Worm (Caenorhabditis elegans): Measurements from ENCODE around the gene cest-1.2.

cest-1.2 gene

DNA sequence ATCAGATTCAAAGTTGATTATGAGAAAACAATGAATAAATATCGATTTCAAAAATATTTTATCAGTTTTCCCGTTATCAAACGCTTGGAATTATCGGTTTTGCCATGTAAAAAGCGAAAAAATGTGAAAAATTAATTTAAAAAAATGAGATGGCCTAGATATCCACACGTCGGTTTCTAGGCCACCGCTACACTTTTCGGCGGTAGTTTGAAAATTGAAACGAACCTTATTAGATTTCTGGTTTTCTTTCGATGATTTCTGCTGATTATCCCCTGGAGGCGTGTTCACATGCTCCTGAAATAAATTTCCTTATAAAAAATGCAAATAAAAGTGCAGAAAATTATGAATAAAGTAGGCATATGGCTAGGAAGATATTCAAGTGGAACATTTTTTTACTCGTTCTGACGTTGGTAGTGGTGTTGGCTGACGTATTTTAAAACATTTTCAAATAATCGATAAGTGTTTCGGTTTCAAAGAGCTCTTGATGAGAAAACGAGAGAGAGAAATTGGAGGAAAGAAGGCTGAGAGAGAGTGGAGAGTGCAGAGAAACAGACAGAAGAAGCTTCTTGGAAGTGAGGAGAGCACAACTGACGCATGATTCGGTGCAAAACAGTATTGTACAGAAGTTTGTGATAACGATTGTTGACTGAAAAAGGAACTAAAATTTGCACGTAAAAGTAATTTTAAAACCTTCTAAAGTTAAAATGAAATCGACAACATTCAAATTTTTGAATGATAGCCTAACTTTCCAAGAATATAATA is 27.5 kb downstream of the cest-1.2 start (continued):
- TF ChIP-seq dmd-6 (GFP tag; IDR thresholded peaks at IDR 0.05) = peak; percentile 43
- peak; percentile 5 for TF ChIP-seq hlh-11 (tag; optimal IDR thresholded peaks at IDR 0.05)
- peak; percentile 29 for TF ChIP-seq nhr-28 (tag; optimal IDR thresholded peaks at IDR 0.05)
- TF ChIP-seq nhr-48 (tag; optimal IDR thresholded peaks at IDR 0.05) = no peak
- TF ChIP-seq zfp-2 (tag; optimal IDR thresholded peaks at IDR 0.05) = no peak

- TF ChIP-seq lir-3 (tag; optimal IDR thresholded peaks at IDR 0.05) (no peak), unc-62 (GFP tag; optimal IDR thresholded peaks at IDR 0.05 in 1 of 2) (peak in 1 of 2 experiments; percentile 57), unc-62 (tag; optimal IDR thresholded peaks at IDR 0.05) (no peak)
Measured at ce11 chrV:14130226-14130625, 30.4 kb downstream of the cest-1.2 start.

- TF ChIP-seq zfp-2 (tag; optimal IDR thresholded peaks at IDR 0.05) = no peak
- TF ChIP-seq snpc-4 (tag; optimal IDR thresholded peaks at IDR 0.05) = no peak
- no peak for TF ChIP-seq F10B5.3 (tag; optimal IDR thresholded peaks at IDR 0.05)
- TF ChIP-seq pha-4 (GFP tag; IDR thresholded peaks at IDR 0.05) = no peak
- TF ChIP-seq pha-4 (tag; optimal IDR thresholded peaks at IDR 0.05) = no peak
- TF ChIP-seq ZK337.2 (GFP tag; IDR thresholded peaks at IDR 0.05) = no peak
- no peak for TF ChIP-seq spr-1 (tag; optimal IDR thresholded peaks at IDR 0.05)
- TF ChIP-seq aha-1 (tag) = peak; percentile 97
- peak in 1 of 2 experiments; percentile 45 for TF ChIP-seq unc-62 (GFP tag; optimal IDR thresholded peaks at IDR 0.05 in 1 of 2)
- no peak for TF ChIP-seq unc-62 (tag; optimal IDR thresholded peaks at IDR 0.05)
- TF ChIP-seq unc-39 (tag; optimal IDR thresholded peaks at IDR 0.05) = no peak
- no peak for TF ChIP-seq mxl-3 (GFP tag; optimal IDR thresholded peaks at IDR 0.05)
Measured at ce11 chrV:14128858-14129257, 31.8 kb downstream of the cest-1.2 start.

DNA sequence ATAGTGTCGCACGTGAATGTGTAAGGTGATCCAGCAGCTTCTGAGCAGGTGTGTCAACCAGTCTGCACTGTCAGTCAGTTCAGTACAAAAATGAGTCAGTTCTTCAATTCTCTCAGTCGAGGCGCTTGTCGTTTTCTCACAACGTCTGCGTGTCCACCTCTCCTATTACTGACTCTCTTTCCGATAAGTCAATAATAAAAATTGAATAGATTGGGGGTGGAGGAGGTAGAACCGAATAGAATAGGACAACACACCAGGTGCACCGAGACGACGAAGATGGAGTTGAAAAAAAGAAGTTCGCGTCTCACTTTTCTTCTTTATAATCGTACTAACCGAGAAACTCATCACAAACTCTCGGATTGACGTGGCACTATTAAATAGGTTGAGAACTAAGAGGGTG is 32.8 kb downstream of the cest-1.2 start:
- peak; percentile 32 for TF ChIP-seq mep-1 (tag; optimal IDR thresholded peaks at IDR 0.05)
- TF ChIP-seq lin-1 (GFP tag; IDR thresholded peaks at IDR 0.05) = no peak
- TF ChIP-seq nhr-6 (tag; optimal IDR thresholded peaks at IDR 0.05) = peak; percentile 53
- TF ChIP-seq hlh-11 (tag; optimal IDR thresholded peaks at IDR 0.05) = peak; percentile 19
- no peak for TF ChIP-seq nhr-102 (tag; optimal IDR thresholded peaks at IDR 0.05)
- 0 out of 2 replicates have a peak, but pooled peaks have one; percentile 28 for TF ChIP-seq hmg-1.1 (GFP tag; IDR thresholded peaks at IDR 0.05)
- no peak for TF ChIP-seq daf-16 (GFP tag; optimal IDR thresholded peaks at IDR 0.05)
- TF ChIP-seq daf-16 (tag; optimal IDR thresholded peaks at IDR 0.05) = peak; percentile 27
- no peak for TF ChIP-seq Y105C5A.15 (GFP tag; IDR thresholded peaks at IDR 0.05)
- TF ChIP-seq rbr-2 (tag; optimal IDR thresholded peaks at IDR 0.05) = peak; percentile 6
- no peak for TF ChIP-seq ctbp-1 (GFP tag; IDR thresholded peaks at IDR 0.05)

DNA sequence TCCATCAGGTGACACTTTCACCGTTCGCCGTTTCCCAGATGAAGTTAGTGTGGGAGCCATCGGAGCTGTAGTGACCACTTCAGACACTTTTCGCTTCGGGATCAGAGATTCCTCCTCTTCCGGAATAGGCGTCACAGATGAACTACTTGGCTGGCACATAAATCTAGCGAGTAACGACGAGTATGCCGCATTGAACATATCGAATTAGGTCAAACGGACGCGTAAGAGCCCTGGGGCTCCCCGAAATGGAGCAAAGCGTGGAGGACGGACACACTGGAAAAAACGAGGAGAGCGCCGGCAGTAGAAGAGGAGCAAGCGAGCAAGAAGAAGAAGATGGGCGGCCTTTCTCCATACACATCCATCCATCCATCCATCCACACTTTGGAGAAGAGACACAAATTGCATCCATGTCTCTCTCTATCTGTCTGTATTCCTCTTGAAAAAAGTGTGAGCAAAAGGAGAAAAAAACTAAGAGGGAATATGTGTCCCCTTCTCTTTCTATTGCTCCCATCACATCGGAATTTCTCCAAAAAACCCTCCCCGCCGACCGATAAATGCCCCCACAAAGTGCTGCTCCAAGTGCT is 34.2 kb downstream of the cest-1.2 start:
- TF ChIP-seq lim-7 (GFP tag; IDR thresholded peaks at IDR 0.05) = no peak
- TF ChIP-seq hmg-1.1 (GFP tag; IDR thresholded peaks at IDR 0.05) = 0 out of 2 replicates have a peak, but pooled peaks have one; percentile 17
- TF ChIP-seq unc-62 (GFP tag; optimal IDR thresholded peaks at IDR 0.05 in 1 of 2) = peak in 1 of 2 experiments; percentile 11
- no peak for TF ChIP-seq unc-62 (tag; optimal IDR thresholded peaks at IDR 0.05)
- TF ChIP-seq set-16 (GFP tag; IDR thresholded peaks at IDR 0.05) = peak; percentile 16; the same call in 1 of the 2 replicates
- TF ChIP-seq aha-1 (tag) = peak; percentile 57
- no peak for TF ChIP-seq nhr-237 (tag; optimal IDR thresholded peaks at IDR 0.05)
- TF ChIP-seq mes-2 (tag; optimal IDR thresholded peaks at IDR 0.05; ENCODE audit: poor library complexity, severe bottlenecking) = peak; percentile 23
- TF ChIP-seq ctbp-1 (GFP tag; IDR thresholded peaks at IDR 0.05) = 0 out of 2 replicates have a peak, but pooled peaks have one; percentile 47
